Fruit fly (Drosophila melanogaster) whole organism, embryonic: ENCODE measurements around the gene MED22.

ENCODE experiments used
- CG14014 ChIP-seq: fragments of 200-800 bp; sonication (Bioruptor generic); IDR thresholded peaks from 2 replicates; pipeline ENCODE4 v1.3.6; 2022; ENCODE audit warnings: missing biosample characterization, missing genetic modification characterization
- CG1529 ChIP-seq: fragments of 200-800 bp; sonication (Bioruptor generic); optimal IDR thresholded peaks from 3 replicates; lab custom pipeline; 2018; ENCODE audit warnings: missing biosample characterization, missing genetic modification characterization
- CG32772 ChIP-seq: fragments of 200-800 bp; sonication (Bioruptor generic); IDR thresholded peaks from 2 replicates; pipeline ENCODE4 v1.3.6; 2022; ENCODE audit warnings: missing biosample characterization, missing genetic modification characterization
- CoRest ChIP-seq: fragments of 200-800 bp; sonication (Bioruptor generic); optimal IDR thresholded peaks from 3 replicates; lab custom pipeline; 2018; ENCODE audit warnings: missing biosample characterization, mild to moderate bottlenecking, missing genetic modification characterization, moderate library complexity
- Ets65A ChIP-seq: fragments of 200-800 bp; sonication (Bioruptor generic); peaks from one replicate; lab custom pipeline; 2016; ENCODE audit warnings: missing biosample characterization, missing genetic modification characterization
- Fer1 ChIP-seq: fragments of 200-800 bp; sonication (Bioruptor generic); optimal IDR thresholded peaks from 2 replicates; lab custom pipeline; 2017; ENCODE audit warnings: missing biosample characterization, mild to moderate bottlenecking, missing genetic modification characterization
- HHEX ChIP-seq: fragments of 200-800 bp; sonication (Bioruptor generic); optimal IDR thresholded peaks from 3 replicates; lab custom pipeline; 2017; ENCODE audit warnings: missing biosample characterization, mild to moderate bottlenecking, missing genetic modification characterization, missing genetic modification reagents
- Myb ChIP-seq: fragments of 200-800 bp; sonication (Bioruptor generic); optimal IDR thresholded peaks from 2 replicates; lab custom pipeline; 2016; ENCODE audit warnings: missing biosample characterization, missing genetic modification characterization
- Rfx ChIP-seq: fragments of 200-800 bp; sonication (Bioruptor generic); IDR thresholded peaks from 2 replicates; pipeline ENCODE4 v1.3.6; 2022; ENCODE audit warnings: missing biosample characterization, missing genetic modification characterization
- ase ChIP-seq: fragments of 200-800 bp; sonication (Bioruptor generic); IDR thresholded peaks from 3 replicates; pipeline ENCODE4 v1.3.6; 2022; ENCODE audit warnings: missing biosample characterization, missing genetic modification characterization
- lab ChIP-seq: fragments of 200-800 bp; sonication (Bioruptor generic); optimal IDR thresholded peaks from 3 replicates; lab custom pipeline; 2017; ENCODE audit warnings: missing biosample characterization, missing genetic modification characterization, mild to moderate bottlenecking, moderate library complexity, missing genetic modification reagents
- org-1 ChIP-seq: fragments of 200-800 bp; sonication (Bioruptor generic); optimal IDR thresholded peaks from 2 replicates; lab custom pipeline; 2017; ENCODE audit warnings: missing biosample characterization, missing genetic modification characterization
- row ChIP-seq: fragments of 200-800 bp; sonication (Bioruptor generic); IDR thresholded peaks from 3 replicates; pipeline ENCODE4 v1.3.6; 2022; ENCODE audit warnings: missing biosample characterization, missing genetic modification characterization

The MED22 gene

dm6 chrX:966818-967217 is 38.9 kb downstream of the MED22 start (continued):
- TF ChIP-seq Fer1 (GFP tag; lab: Kevin White, UChicago) (peak; percentile 64), CG14014 (GFP tag; lab: Robert Waterston, UW) (peak; percentile 47; the same call in 1 of the 2 replicates), CG32772 (GFP tag; lab: Robert Waterston, UW) (peak; percentile 31; the same call in 1 of the 2 replicates), HHEX (GFP tag; lab: Kevin White, UChicago) (peak; percentile 35), CG1529 (GFP tag; lab: Kevin White, UChicago) (no peak), lab (GFP tag; lab: Kevin White, UChicago) (peak; percentile 76), Myb (GFP tag; lab: Kevin White, UChicago) (peak; percentile 39), org-1 (GFP tag; lab: Kevin White, UChicago) (peak; percentile 36), CoRest (tag; lab: Kevin White, UChicago) (peak; percentile 29), Rfx (GFP tag; lab: Robert Waterston, UW) (peak; percentile 54), ase (GFP tag; lab: Robert Waterston, UW) (peak; percentile 31; the same call in 1 of the 3 replicates), row (GFP tag; lab: Robert Waterston, UW) (peak; percentile 66), Ets65A (GFP tag; lab: Kevin White, UChicago) (peak; percentile 58)
- TF ChIP-seq, all 482 proteins: peak for 115
